Fruit fly (Drosophila melanogaster) whole organism, embryonic: ENCODE measurements around the gene JIL-1.

Source experiments
- Abd-B ChIP-seq: fragments of 200-800 bp; sonication (Bioruptor generic); optimal IDR thresholded peaks from 2 replicates; lab custom pipeline; 2018; ENCODE audit warnings: missing biosample characterization, mild to moderate bottlenecking, missing genetic modification characterization, moderate library complexity
- Asciz ChIP-seq: fragments of 200-800 bp; sonication (Bioruptor generic); optimal IDR thresholded peaks from 2 replicates; lab custom pipeline; 2017; ENCODE audit warnings: missing biosample characterization, mild to moderate bottlenecking, missing genetic modification characterization, missing genetic modification reagents
- Blimp-1 ChIP-seq: fragments of 200-800 bp; sonication (Bioruptor generic); optimal IDR thresholded peaks from 3 replicates; lab custom pipeline; 2018; ENCODE audit warnings: missing biosample characterization, missing genetic modification characterization, mild to moderate bottlenecking, moderate library complexity, missing genetic modification reagents
- CG10147 ChIP-seq: fragments of 200-800 bp; sonication (Bioruptor generic); optimal IDR thresholded peaks from 2 replicates; lab custom pipeline; 2019; ENCODE audit warnings: missing biosample characterization, mild to moderate bottlenecking, missing genetic modification characterization, moderate library complexity
- CG10366 ChIP-seq: fragments of 200-800 bp; sonication (Bioruptor generic); IDR thresholded peaks from 2 replicates; pipeline ENCODE4 v1.3.6; 2022; ENCODE audit warnings: missing biosample characterization, missing genetic modification characterization
- CG1233 ChIP-seq: fragments of 200-800 bp; sonication (Bioruptor generic); optimal IDR thresholded peaks from 4 replicates; lab custom pipeline; 2018; ENCODE audit warnings: missing biosample characterization, mild to moderate bottlenecking, missing genetic modification characterization
- CG12659 ChIP-seq: fragments of 200-800 bp; sonication (Bioruptor generic); optimal IDR thresholded peaks from 3 replicates; lab custom pipeline; 2017; ENCODE audit warnings: mild to moderate bottlenecking, missing biosample characterization, missing genetic modification reagents, missing genetic modification characterization
- CG1529 ChIP-seq: fragments of 200-800 bp; sonication (Bioruptor generic); optimal IDR thresholded peaks from 3 replicates; lab custom pipeline; 2018; ENCODE audit warnings: missing biosample characterization, missing genetic modification characterization
- CG1603 ChIP-seq: fragments of 200-800 bp; sonication (Bioruptor generic); optimal IDR thresholded peaks from 2 replicates; lab custom pipeline; 2019; ENCODE audit warnings: missing biosample characterization, mild to moderate bottlenecking, missing genetic modification characterization, moderate library complexity
- CG18011 ChIP-seq: fragments of 200-800 bp; sonication (Bioruptor generic); optimal IDR thresholded peaks from 2 replicates; lab custom pipeline; 2017; ENCODE audit warnings: missing biosample characterization, missing genetic modification characterization, mild to moderate bottlenecking, moderate library complexity, missing genotype
- CG4360 ChIP-seq: fragments of 200-800 bp; sonication (Bioruptor generic); IDR thresholded peaks from 2 replicates; pipeline ENCODE4 v1.3.6; 2022; ENCODE audit warnings: missing biosample characterization, missing genetic modification characterization
- CG4730 ChIP-seq: fragments of 200-800 bp; sonication (Bioruptor generic); IDR thresholded peaks from 2 replicates; pipeline ENCODE4 v1.3.6; 2022; ENCODE audit warnings: missing biosample characterization, missing genetic modification characterization
- CG6813 ChIP-seq: fragments of 200-800 bp; sonication (Bioruptor generic); optimal IDR thresholded peaks from 2 replicates; lab custom pipeline; 2017; ENCODE audit warnings: missing biosample characterization, missing genetic modification characterization, mild to moderate bottlenecking, moderate library complexity, missing genetic modification reagents
- CG7745 ChIP-seq: fragments of 200-800 bp; sonication (Bioruptor generic); optimal IDR thresholded peaks from 2 replicates; lab custom pipeline; 2018; ENCODE audit warnings: missing biosample characterization, mild to moderate bottlenecking, missing genetic modification characterization, moderate library complexity
- CG8089 ChIP-seq: fragments of 200-800 bp; sonication (Bioruptor generic); optimal IDR thresholded peaks from 3 replicates; lab custom pipeline; 2016; ENCODE audit warnings: missing biosample characterization, missing genetic modification characterization
- CG8290 ChIP-seq, 3 experiments: fragments of 200-800 bp; sonication (Bioruptor generic); optimal IDR thresholded peaks; 2 replicates each; lab custom pipeline; 2016 to 2019; ENCODE audit warnings: missing biosample characterization in 3 of 3, missing genetic modification characterization in 3 of 3, mild to moderate bottlenecking in 2 of 3, moderate library complexity in 1 of 3
- CG8478 ChIP-seq: fragments of >200 bp; optimal IDR thresholded peaks from 2 replicates; lab custom pipeline; 2018
- Dfd ChIP-seq, 2 experiments: fragments of >200 bp; optimal IDR thresholded peaks; 2 replicates each; lab custom pipeline; 2017; ENCODE audit warnings: missing biosample characterization in 2 of 2, missing genetic modification characterization in 2 of 2
- Dp ChIP-seq: fragments of 200-800 bp; sonication (Bioruptor generic); optimal IDR thresholded peaks from 2 replicates; lab custom pipeline; 2018; ENCODE audit warnings: missing biosample characterization, mild to moderate bottlenecking, missing genetic modification characterization, moderate library complexity
- E2f1 ChIP-seq: fragments of 200-800 bp; sonication (Bioruptor generic); IDR thresholded peaks from 2 replicates; pipeline ENCODE4 v1.3.6; 2022; ENCODE audit warnings: missing biosample characterization, missing genetic modification characterization
- E2f2 ChIP-seq: fragments of 200-800 bp; sonication (Bioruptor generic); IDR thresholded peaks from 2 replicates; pipeline ENCODE4 v1.3.6; 2022; ENCODE audit warnings: missing biosample characterization, missing genetic modification characterization
- MESR4 ChIP-seq: fragments of 200-800 bp; sonication (Bioruptor generic); optimal IDR thresholded peaks from 2 replicates; lab custom pipeline; 2018; ENCODE audit warnings: missing biosample characterization, mild to moderate bottlenecking, missing genetic modification characterization, moderate library complexity
- MTF-1 ChIP-seq: fragments of 200-800 bp; sonication (Bioruptor generic); optimal IDR thresholded peaks from 2 replicates; lab custom pipeline; 2018; ENCODE audit warnings: missing biosample characterization, mild to moderate bottlenecking, missing genetic modification characterization, borderline replicate concordance
- Max ChIP-seq: fragments of 200-800 bp; sonication (Bioruptor generic); optimal IDR thresholded peaks from 2 replicates; lab custom pipeline; 2016; ENCODE audit warnings: missing biosample characterization, mild to moderate bottlenecking, missing genetic modification characterization
- NC2β ChIP-seq: fragments of 200-800 bp; sonication (Bioruptor generic); optimal IDR thresholded peaks from 2 replicates; lab custom pipeline; 2016; ENCODE audit warnings: missing biosample characterization, missing genetic modification characterization
- Rfx ChIP-seq: fragments of 200-800 bp; sonication (Bioruptor generic); IDR thresholded peaks from 2 replicates; pipeline ENCODE4 v1.3.6; 2022; ENCODE audit warnings: missing biosample characterization, missing genetic modification characterization
- Sry-β ChIP-seq: fragments of 200-800 bp; sonication (Bioruptor generic); optimal IDR thresholded peaks from 2 replicates; lab custom pipeline; 2018; ENCODE audit warnings: missing biosample characterization, mild to moderate bottlenecking, missing genetic modification characterization, moderate library complexity
- Sry-δ ChIP-seq: fragments of 200-800 bp; sonication (Bioruptor generic); optimal IDR thresholded peaks from 2 replicates; lab custom pipeline; 2016; ENCODE audit warnings: missing biosample characterization, missing genetic modification characterization
- Vsx1 ChIP-seq: fragments of 200-800 bp; sonication (Bioruptor generic); optimal IDR thresholded peaks from 2 replicates; lab custom pipeline; 2017; ENCODE audit warnings: missing biosample characterization, mild to moderate bottlenecking, missing genetic modification characterization, missing genetic modification reagents
- bbx ChIP-seq: fragments of 200-800 bp; sonication (Bioruptor generic); IDR thresholded peaks from 2 replicates; pipeline ENCODE4 v1.3.6; 2022; ENCODE audit warnings: missing biosample characterization, missing genetic modification characterization; ENCODE audit not compliant: partially characterized antibody
- bigmax ChIP-seq: fragments of 200-800 bp; sonication (Bioruptor generic); optimal IDR thresholded peaks from 2 replicates; lab custom pipeline; 2018; ENCODE audit warnings: missing biosample characterization, mild to moderate bottlenecking, missing genetic modification characterization
- caup ChIP-seq: fragments of 200-800 bp; sonication (Bioruptor generic); optimal IDR thresholded peaks from 3 replicates; lab custom pipeline; 2017; ENCODE audit warnings: missing biosample characterization, mild to moderate bottlenecking, missing genetic modification characterization, moderate library complexity; ENCODE audit not compliant: severe bottlenecking
- da ChIP-seq: fragments of 200-800 bp; sonication (Bioruptor generic); optimal IDR thresholded peaks from 2 replicates; lab custom pipeline; 2016; ENCODE audit warnings: missing biosample characterization, missing genetic modification characterization
- dysf ChIP-seq: fragments of 200-800 bp; sonication (Bioruptor generic); IDR thresholded peaks from 3 replicates; pipeline ENCODE4 v1.3.6; 2022; ENCODE audit warnings: missing biosample characterization, missing genetic modification characterization
- emc ChIP-seq: fragments of 200-800 bp; sonication (Bioruptor generic); optimal IDR thresholded peaks from 2 replicates; lab custom pipeline; 2016; ENCODE audit warnings: missing biosample characterization, missing genetic modification characterization
- en ChIP-seq: fragments of 200-800 bp; sonication (Bioruptor generic); optimal IDR thresholded peaks from 2 replicates; lab custom pipeline; 2016; ENCODE audit warnings: missing biosample characterization, missing genetic modification characterization
- exex ChIP-seq: fragments of 200-800 bp; sonication (Bioruptor generic); optimal IDR thresholded peaks from 4 replicates; lab custom pipeline; 2018; ENCODE audit warnings: missing biosample characterization, mild to moderate bottlenecking, missing genetic modification characterization, moderate library complexity
- gem ChIP-seq: fragments of 200-800 bp; sonication (Bioruptor generic); optimal IDR thresholded peaks from 2 replicates; lab custom pipeline; 2019; ENCODE audit warnings: missing biosample characterization, mild to moderate bottlenecking, missing genetic modification characterization, moderate library complexity
- gfzf ChIP-seq: fragments of 200-800 bp; sonication (Bioruptor generic); optimal IDR thresholded peaks from 2 replicates; lab custom pipeline; 2016; ENCODE audit warnings: missing biosample characterization, mild to moderate bottlenecking, missing genetic modification characterization, moderate library complexity
- grn ChIP-seq: fragments of 200-800 bp; sonication (Bioruptor generic); optimal IDR thresholded peaks from 3 replicates; lab custom pipeline; 2017; ENCODE audit warnings: missing biosample characterization, missing genetic modification characterization
- hbn ChIP-seq: fragments of 200-800 bp; sonication (Bioruptor generic); IDR thresholded peaks from 2 replicates; pipeline ENCODE4 v1.3.6; 2022; ENCODE audit warnings: missing biosample characterization, missing genetic modification characterization; ENCODE audit not compliant: partially characterized antibody
- hkb ChIP-seq, 2 experiments: fragments of 200-800 bp in 1 of 2; fragments of >200 bp in 1 of 2; sonication (Bioruptor generic) in 1 of 2; IDR thresholded peaks in 1 of 2; optimal IDR thresholded peaks in 1 of 2; 2 replicates each; pipeline versions ENCODE4 v1.3.6 to Lab custom; 2017 to 2022; ENCODE audit warnings: missing biosample characterization in 1 of 2, missing genetic modification characterization in 1 of 2
- nerfin-2 ChIP-seq: fragments of 200-800 bp; sonication (Bioruptor generic); IDR thresholded peaks from 2 replicates; pipeline ENCODE4 v1.3.6; 2022; ENCODE audit warnings: missing biosample characterization, missing genetic modification characterization; ENCODE audit not compliant: partially characterized antibody
- org-1 ChIP-seq: fragments of 200-800 bp; sonication (Bioruptor generic); optimal IDR thresholded peaks from 2 replicates; lab custom pipeline; 2017; ENCODE audit warnings: missing biosample characterization, missing genetic modification characterization
- sob ChIP-seq: fragments of 200-800 bp; sonication (Bioruptor generic); IDR thresholded peaks from 2 replicates; pipeline ENCODE4 v1.3.6; 2022; ENCODE audit warnings: missing biosample characterization, missing genetic modification characterization
- trh ChIP-seq: fragments of 200-800 bp; sonication (Bioruptor generic); optimal IDR thresholded peaks from 2 replicates; lab custom pipeline; 2016; ENCODE audit warnings: missing biosample characterization, missing genetic modification characterization
- ttk ChIP-seq: fragments of 200-800 bp; sonication (Bioruptor generic); IDR thresholded peaks from 2 replicates; pipeline ENCODE4 v2.1.2; 2022; ENCODE audit warnings: missing biosample characterization, missing genetic modification characterization
- tx ChIP-seq: fragments of 200-800 bp; sonication (Bioruptor generic); optimal IDR thresholded peaks from 2 replicates; lab custom pipeline; 2016; ENCODE audit warnings: missing biosample characterization, missing genetic modification characterization
- wek ChIP-seq: fragments of 200-800 bp; sonication (Bioruptor generic); optimal IDR thresholded peaks from 3 replicates; lab custom pipeline; 2018; ENCODE audit warnings: missing biosample characterization, mild to moderate bottlenecking, missing genetic modification characterization, moderate library complexity

JIL-1 gene

DNA sequence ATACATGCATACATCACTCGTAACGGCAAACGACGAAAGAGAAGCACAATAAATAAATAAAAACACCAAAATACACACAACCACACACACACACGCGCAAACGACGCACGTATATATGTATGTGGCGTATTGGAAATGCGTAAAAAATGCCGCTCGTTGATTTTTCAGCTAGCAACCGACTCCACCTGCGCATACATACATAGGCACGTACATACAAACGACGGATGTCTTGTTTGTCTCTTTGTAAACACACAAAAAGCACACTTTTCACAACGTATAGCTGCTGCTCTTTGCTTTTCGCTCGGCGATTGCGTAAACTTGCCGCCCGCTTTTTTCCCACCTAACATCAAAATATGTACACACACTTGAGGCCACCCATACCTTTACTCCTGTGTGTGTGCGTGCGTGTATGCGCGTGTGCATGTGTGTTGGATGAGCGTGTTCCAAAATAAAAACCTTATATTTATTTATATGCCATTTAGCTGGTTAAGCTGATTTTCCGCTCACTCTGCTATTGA is 27.0 kb upstream of the JIL-1 start (continued):
- TF ChIP-seq da (GFP tag; lab: Kevin White, UChicago) = no peak
- no peak for TF ChIP-seq CG7745 (tag; lab: Kevin White, UChicago)
- peak; percentile 20 for TF ChIP-seq Asciz (GFP tag; lab: Kevin White, UChicago)
- no peak for TF ChIP-seq Blimp-1 (GFP tag; lab: Kevin White, UChicago)
- peak; percentile 56 for TF ChIP-seq CG10147
- TF ChIP-seq E2f1 = no peak
- TF ChIP-seq Sry-δ (GFP tag; lab: Kevin White, UChicago) = no peak
- TF ChIP-seq en (GFP tag; lab: Kevin White, UChicago) = no peak
- no peak for TF ChIP-seq grn
- peak; percentile 64 for TF ChIP-seq wek (GFP tag; lab: Kevin White, UChicago)
- TF ChIP-seq NC2β (GFP tag; lab: Kevin White, UChicago) = no peak
- TF ChIP-seq org-1 (GFP tag; lab: Kevin White, UChicago) = peak; percentile 66
- TF ChIP-seq sob (GFP tag; lab: Robert Waterston, UW) = peak; percentile 48
- TF ChIP-seq gem (tag; lab: Kevin White, UChicago) = no peak
- TF ChIP-seq CG1233 = peak; percentile 57
- TF ChIP-seq Sry-β (GFP tag; lab: Kevin White, UChicago) = no peak
- no peak for TF ChIP-seq tx (GFP tag; lab: Kevin White, UChicago)
- no peak for TF ChIP-seq hkb (optimal IDR thresholded peaks at IDR 0.05; lab: Kevin White, UChicago)
- TF ChIP-seq hkb (GFP tag; IDR thresholded peaks at IDR 0.05; lab: Robert Waterston, UW) = 0 out of 2 replicates have a peak, but pooled peaks have one; percentile 13
- peak; percentile 57 for TF ChIP-seq Vsx1 (GFP tag; lab: Kevin White, UChicago)
- TF ChIP-seq nerfin-2 (GFP tag; lab: Robert Waterston, UW) = no peak
- TF ChIP-seq CG6813 = peak; percentile 71
- peak; percentile 88 for TF ChIP-seq CG8478 (lab: Kevin White, UChicago)
- TF ChIP-seq bigmax (GFP tag; lab: Kevin White, UChicago) = no peak
- TF ChIP-seq trh (GFP tag; lab: Kevin White, UChicago) = no peak
- no peak for TF ChIP-seq Dfd (GFP tag; optimal IDR thresholded peaks at IDR 0.05; lab: Kevin White, UChicago)
- TF ChIP-seq CG8089 = no peak
- no peak for TF ChIP-seq CG10366 (GFP tag; lab: Robert Waterston, UW)
- TF ChIP-seq CG8290 (GFP tag; optimal IDR thresholded peaks at IDR 0.05; lab: Kevin White, UChicago) = no peak
- TF ChIP-seq CG8290 (tag; optimal IDR thresholded peaks at IDR 0.05; lab: Kevin White, UChicago) = peak in 1 of 2 experiments; percentile 78
- no peak for TF ChIP-seq emc
- TF ChIP-seq CG4360 (GFP tag; lab: Robert Waterston, UW) = peak; percentile 5; the same call in 1 of the 2 replicates
- TF ChIP-seq MTF-1 (GFP tag; lab: Kevin White, UChicago) = peak; percentile 46
- TF ChIP-seq CG1603 (tag; lab: Kevin White, UChicago) = peak; percentile 41
- TF ChIP-seq CG12659 = no peak
- no peak for TF ChIP-seq CG4730 (GFP tag; lab: Robert Waterston, UW)
- TF ChIP-seq MESR4 (GFP tag; lab: Kevin White, UChicago) = no peak
- TF ChIP-seq CG18011 (GFP tag; lab: Kevin White, UChicago) = no peak
- no peak for TF ChIP-seq Max (GFP tag; lab: Kevin White, UChicago)
- peak; percentile 70 for TF ChIP-seq caup (GFP tag; lab: Kevin White, UChicago)
- TF ChIP-seq dysf (GFP tag; lab: Robert Waterston, UW) = no peak; the same call in 2 of the 3 replicates
- TF ChIP-seq CG1529 (GFP tag; lab: Kevin White, UChicago) = peak; percentile 30
- peak; percentile 17; the same call in 1 of the 2 replicates for TF ChIP-seq E2f2
- TF ChIP-seq ttk (GFP tag; lab: Robert Waterston, UW) = no peak
- TF ChIP-seq exex (tag; lab: Kevin White, UChicago) = no peak
- no peak for TF ChIP-seq gfzf
- no peak for TF ChIP-seq bbx
- no peak; the same call in 1 of the 2 replicates for TF ChIP-seq Rfx (GFP tag; lab: Robert Waterston, UW)
- no peak for TF ChIP-seq Abd-B (GFP tag; lab: Kevin White, UChicago)
- TF ChIP-seq Dp (GFP tag; lab: Kevin White, UChicago) = no peak
- no peak for TF ChIP-seq hbn
